Fruit fly (Drosophila melanogaster): Measurements from ENCODE around the gene CG10300.
A peak's percentile ranks its signal among the peaks of the same experiment; 100 is the strongest.

The CG10300 gene

dm6 chr3R:23726740-23727139 is 15.4 kb downstream of the CG10300 start:
- TF ChIP-seq psq (optimal IDR thresholded peaks at IDR 0.05) (no peak), insv (optimal IDR thresholded peaks at IDR 0.05) (no peak), h (optimal IDR thresholded peaks at IDR 0.05) (no peak), Sin3A (optimal IDR thresholded peaks at IDR 0.05) (no peak), ttk (optimal IDR thresholded peaks at IDR 0.05) (no peak), Myc (optimal IDR thresholded peaks at IDR 0.05) (no peak)

dm6 chr3R:23727657-23728056 is 16.3 kb downstream of the CG10300 start:
- TF ChIP-seq Myc (optimal IDR thresholded peaks at IDR 0.05), result no peak
- no peak for TF ChIP-seq Sin3A (optimal IDR thresholded peaks at IDR 0.05)
- TF ChIP-seq ttk (optimal IDR thresholded peaks at IDR 0.05), result no peak
- no peak for TF ChIP-seq psq (optimal IDR thresholded peaks at IDR 0.05)
- no peak for TF ChIP-seq insv (optimal IDR thresholded peaks at IDR 0.05)
- no peak for TF ChIP-seq h (optimal IDR thresholded peaks at IDR 0.05)

- TF ChIP-seq Sin3A (optimal IDR thresholded peaks at IDR 0.05) (no peak), ttk (optimal IDR thresholded peaks at IDR 0.05) (no peak), h (optimal IDR thresholded peaks at IDR 0.05) (no peak)
Observed at dm6 chr3R:23728086-23728485, 16.8 kb downstream of the CG10300 start.

- TF ChIP-seq ttk (optimal IDR thresholded peaks at IDR 0.05), result no peak
- no peak for TF ChIP-seq Sin3A (optimal IDR thresholded peaks at IDR 0.05)
- no peak for TF ChIP-seq insv (optimal IDR thresholded peaks at IDR 0.05)
- no peak for TF ChIP-seq psq (optimal IDR thresholded peaks at IDR 0.05)
- no peak for TF ChIP-seq h (optimal IDR thresholded peaks at IDR 0.05)
- TF ChIP-seq Myc (optimal IDR thresholded peaks at IDR 0.05), result no peak
Observed at dm6 chr3R:23729066-23729465, 17.7 kb downstream of the CG10300 start.

dm6 chr3R:23729632-23730471 is 18.5 kb downstream of the CG10300 start:
- TF ChIP-seq h (optimal IDR thresholded peaks at IDR 0.05), result no peak
- TF ChIP-seq Myc (optimal IDR thresholded peaks at IDR 0.05), result no peak
- TF ChIP-seq ttk (optimal IDR thresholded peaks at IDR 0.05), result no peak
- no peak for TF ChIP-seq Sin3A (optimal IDR thresholded peaks at IDR 0.05)
- no peak for TF ChIP-seq insv (optimal IDR thresholded peaks at IDR 0.05)
- no peak for TF ChIP-seq psq (optimal IDR thresholded peaks at IDR 0.05)

dm6 chr3R:23730472-23730801 is 19.1 kb downstream of the CG10300 start:
- no peak for TF ChIP-seq insv (optimal IDR thresholded peaks at IDR 0.05)
- no peak for TF ChIP-seq Sin3A (optimal IDR thresholded peaks at IDR 0.05)
- no peak for TF ChIP-seq h (optimal IDR thresholded peaks at IDR 0.05)
- TF ChIP-seq Myc (optimal IDR thresholded peaks at IDR 0.05), result no peak
- no peak for TF ChIP-seq ttk (optimal IDR thresholded peaks at IDR 0.05)
- no peak for TF ChIP-seq psq (optimal IDR thresholded peaks at IDR 0.05)

- no peak for TF ChIP-seq Myc (optimal IDR thresholded peaks at IDR 0.05)
- no peak for TF ChIP-seq ttk (optimal IDR thresholded peaks at IDR 0.05)
- TF ChIP-seq insv (optimal IDR thresholded peaks at IDR 0.05), result no peak
- no peak for TF ChIP-seq Sin3A (optimal IDR thresholded peaks at IDR 0.05)
- TF ChIP-seq psq (optimal IDR thresholded peaks at IDR 0.05), result no peak
- no peak for TF ChIP-seq h (optimal IDR thresholded peaks at IDR 0.05)
Observed at dm6 chr3R:23732533-23732932, 21.2 kb downstream of the CG10300 start.

dm6 chr3R:23732990-23733512 is 21.7 kb downstream of the CG10300 start, which contains the start of the genes Hmgcr and Rpn9:
Gene Hmgcr (plus strand): TSS chr3R:23733324.
Gene Rpn9 (minus strand): TSS chr3R:23733462.
- TF ChIP-seq psq (optimal IDR thresholded peaks at IDR 0.05), result peak; percentile 83
- no peak for TF ChIP-seq Myc (optimal IDR thresholded peaks at IDR 0.05)

- no peak for TF ChIP-seq insv (optimal IDR thresholded peaks at IDR 0.05)
Observed at dm6 chr3R:23733771-23734170, 22.4 kb downstream of the CG10300 start.

- no peak for TF ChIP-seq Sin3A (optimal IDR thresholded peaks at IDR 0.05)
- TF ChIP-seq insv (optimal IDR thresholded peaks at IDR 0.05), result no peak
- no peak for TF ChIP-seq Myc (optimal IDR thresholded peaks at IDR 0.05)
Observed at dm6 chr3R:23734573-23735404, 23.5 kb downstream of the CG10300 start.

- no peak for TF ChIP-seq h (optimal IDR thresholded peaks at IDR 0.05)
- TF ChIP-seq Sin3A (optimal IDR thresholded peaks at IDR 0.05), result no peak
- no peak for TF ChIP-seq ttk (optimal IDR thresholded peaks at IDR 0.05)
- no peak for TF ChIP-seq psq (optimal IDR thresholded peaks at IDR 0.05)
- no peak for TF ChIP-seq insv (optimal IDR thresholded peaks at IDR 0.05)
- no peak for TF ChIP-seq Myc (optimal IDR thresholded peaks at IDR 0.05)
Observed at dm6 chr3R:23735648-23736047, 24.3 kb downstream of the CG10300 start.

- no peak for TF ChIP-seq psq (optimal IDR thresholded peaks at IDR 0.05)
Observed at dm6 chr3R:23736365-23736764, 25.0 kb downstream of the CG10300 start.
